Fruit fly (Drosophila melanogaster): ENCODE results near the gene CG9970.

- TF ChIP-seq pad (GFP tag; optimal IDR thresholded peaks at IDR 0.05) (no peak), kay (GFP tag; ENCODE audit: borderline replicate concordance) (no peak), CG12768 (GFP tag; optimal IDR thresholded peaks at IDR 0.05) (no peak), CG7101 (tag; optimal IDR thresholded peaks at IDR 0.05) (no peak), CG5204 (GFP tag; optimal IDR thresholded peaks at IDR 0.05) (no peak), cic (GFP tag; optimal IDR thresholded peaks at IDR 0.05) (no peak), CG33017 (tag; optimal IDR thresholded peaks at IDR 0.05) (no peak)
These were observed 10.1 kb downstream of the CG9970 start for dm6 chr3L:2906404-2906803.
